Worm (Caenorhabditis elegans) whole organism, L3 larva: ENCODE data around the gene pcp-1.

Experiments
- R02D3.7 ChIP-seq: fragments of 150-350 bp; optimal IDR thresholded peaks from 2 replicates; lab custom pipeline; 2014; ENCODE audit warnings: missing biosample characterization, missing genetic modification characterization
- ama-1 ChIP-seq: fragments of 150-350 bp; optimal IDR thresholded peaks from 2 replicates; lab custom pipeline; 2018
- ceh-16 ChIP-seq: sonication (generic microtip); optimal IDR thresholded peaks from 2 replicates; lab custom pipeline; 2017; ENCODE audit warnings: missing biosample characterization, missing genetic modification characterization
- ceh-82 ChIP-seq: fragments of 150-350 bp; optimal IDR thresholded peaks from 2 replicates; lab custom pipeline; 2014; ENCODE audit warnings: missing biosample characterization, missing genetic modification characterization
- daf-12 ChIP-seq: fragments of 150-350 bp; optimal IDR thresholded peaks from 2 replicates; lab custom pipeline; 2014; ENCODE audit warnings: missing biosample characterization, missing genetic modification reagents, missing genetic modification characterization
- egl-5 ChIP-seq: fragments of 150-350 bp; optimal IDR thresholded peaks from 2 replicates; lab custom pipeline; 2017; ENCODE audit warnings: missing biosample characterization, missing genetic modification reagents, missing genetic modification characterization, inconsistent platforms
- elt-1 ChIP-seq: fragments of 150-350 bp; optimal IDR thresholded peaks from 2 replicates; lab custom pipeline; 2014; ENCODE audit warnings: missing biosample characterization, missing genetic modification characterization
- elt-2 ChIP-seq: sonication (generic microtip); optimal IDR thresholded peaks from 2 replicates; lab custom pipeline; 2016; ENCODE audit warnings: missing genetic modification reagents, mild to moderate bottlenecking, missing genetic modification characterization, missing compliant biosample characterization
- elt-3 ChIP-seq, 3 experiments: fragments of 150-350 bp in 1 of 3; sonication (generic microtip) in 2 of 3; optimal IDR thresholded peaks; 2 replicates in 2 of 3; 4 replicates in 1 of 3; lab custom pipeline; 2014 to 2017; ENCODE audit warnings: missing biosample characterization in 3 of 3, missing genetic modification characterization in 3 of 3
- eor-1 ChIP-seq, 2 experiments: fragments of 150-350 bp; optimal IDR thresholded peaks; 2 replicates each; lab custom pipeline; 2014 to 2018; ENCODE audit warnings: missing biosample characterization in 2 of 2, missing genetic modification characterization in 2 of 2
- fkh-10 ChIP-seq: sonication (generic microtip); optimal IDR thresholded peaks from 2 replicates; lab custom pipeline; 2017; ENCODE audit warnings: missing biosample characterization, missing genetic modification reagents, missing genetic modification characterization
- fkh-2 ChIP-seq: fragments of 150-350 bp; optimal IDR thresholded peaks from 2 replicates; lab custom pipeline; 2014; ENCODE audit warnings: missing biosample characterization, missing genetic modification reagents, missing genetic modification characterization
- fos-1 ChIP-seq: fragments of 150-350 bp; optimal IDR thresholded peaks from 2 replicates; lab custom pipeline; 2014; ENCODE audit warnings: missing biosample characterization, missing genetic modification characterization
- hmg-11 ChIP-seq: sonication (generic microtip); optimal IDR thresholded peaks from 2 replicates; lab custom pipeline; 2016; ENCODE audit warnings: missing genetic modification characterization, missing compliant biosample characterization
- jun-1 ChIP-seq: fragments of 150-350 bp; optimal IDR thresholded peaks from 2 replicates; lab custom pipeline; 2014; ENCODE audit warnings: missing biosample characterization, missing genetic modification reagents, missing genetic modification characterization
- lin-39 ChIP-seq: fragments of 150-350 bp; optimal IDR thresholded peaks from 2 replicates; lab custom pipeline; 2018; ENCODE audit warnings: missing biosample characterization, missing genetic modification reagents, missing genetic modification characterization
- lsy-12 ChIP-seq: sonication (generic microtip); optimal IDR thresholded peaks from 2 replicates; lab custom pipeline; 2016; ENCODE audit warnings: mild to moderate bottlenecking, missing genetic modification characterization, missing compliant biosample characterization
- mdl-1 ChIP-seq: fragments of 150-350 bp; optimal IDR thresholded peaks from 2 replicates; lab custom pipeline; 2014; ENCODE audit warnings: missing biosample characterization, missing genetic modification characterization
- mml-1 ChIP-seq: fragments of 150-350 bp; sonication (generic microtip); optimal IDR thresholded peaks from 3 replicates; lab custom pipeline; 2014; ENCODE audit warnings: missing biosample characterization, missing genetic modification characterization
- nfya-1 ChIP-seq: sonication (generic microtip); optimal IDR thresholded peaks from 2 replicates; lab custom pipeline; 2017; ENCODE audit warnings: missing genetic modification characterization, mild to moderate bottlenecking, missing compliant biosample characterization, antibody characterized with exemption, moderate library complexity; ENCODE audit not compliant: insufficient read depth
- nhr-11 ChIP-seq: fragments of 150-350 bp; optimal IDR thresholded peaks from 2 replicates; lab custom pipeline; 2014; ENCODE audit warnings: missing biosample characterization, missing genetic modification characterization
- nhr-23 ChIP-seq: fragments of 150-350 bp; optimal IDR thresholded peaks from 2 replicates; lab custom pipeline; 2014; ENCODE audit warnings: missing biosample characterization, missing genetic modification reagents, missing genetic modification characterization
- nhr-25 ChIP-seq: sonication (generic microtip); optimal IDR thresholded peaks from 2 replicates; lab custom pipeline; 2017; ENCODE audit warnings: missing biosample characterization, missing genetic modification characterization
- nhr-43 ChIP-seq: sonication (generic microtip); optimal IDR thresholded peaks from 2 replicates; lab custom pipeline; 2016; ENCODE audit warnings: mild to moderate bottlenecking, missing genetic modification characterization, missing compliant biosample characterization; ENCODE audit not compliant: poor library complexity, severe bottlenecking
- nhr-67 ChIP-seq: fragments of 150-350 bp; optimal IDR thresholded peaks from 2 replicates; lab custom pipeline; 2014; ENCODE audit warnings: missing biosample characterization, missing genetic modification characterization
- nhr-76 ChIP-seq: fragments of 150-350 bp; sonication (generic microtip); optimal IDR thresholded peaks from 5 replicates; lab custom pipeline; 2014; ENCODE audit warnings: missing biosample characterization, missing genetic modification characterization
- nhr-77 ChIP-seq: fragments of 150-350 bp; optimal IDR thresholded peaks from 2 replicates; lab custom pipeline; 2014; ENCODE audit warnings: missing biosample characterization, missing genetic modification characterization
- pha-4 ChIP-seq: fragments of 150-350 bp; optimal IDR thresholded peaks from 2 replicates; lab custom pipeline; 2014; ENCODE audit warnings: missing biosample characterization, missing genetic modification reagents, missing genetic modification characterization
- skn-1 ChIP-seq: fragments of 150-350 bp; optimal IDR thresholded peaks from 2 replicates; lab custom pipeline; 2014; ENCODE audit warnings: missing biosample characterization, missing genetic modification characterization
- tbx-2 ChIP-seq: sonication (generic microtip); optimal IDR thresholded peaks from 2 replicates; lab custom pipeline; 2016; ENCODE audit warnings: mild to moderate bottlenecking, missing genetic modification characterization, missing compliant biosample characterization
- unc-39 ChIP-seq: sonication (generic microtip); optimal IDR thresholded peaks from 4 replicates; lab custom pipeline; 2017; ENCODE audit warnings: missing biosample characterization, missing genetic modification characterization

The pcp-1 gene

DNA sequence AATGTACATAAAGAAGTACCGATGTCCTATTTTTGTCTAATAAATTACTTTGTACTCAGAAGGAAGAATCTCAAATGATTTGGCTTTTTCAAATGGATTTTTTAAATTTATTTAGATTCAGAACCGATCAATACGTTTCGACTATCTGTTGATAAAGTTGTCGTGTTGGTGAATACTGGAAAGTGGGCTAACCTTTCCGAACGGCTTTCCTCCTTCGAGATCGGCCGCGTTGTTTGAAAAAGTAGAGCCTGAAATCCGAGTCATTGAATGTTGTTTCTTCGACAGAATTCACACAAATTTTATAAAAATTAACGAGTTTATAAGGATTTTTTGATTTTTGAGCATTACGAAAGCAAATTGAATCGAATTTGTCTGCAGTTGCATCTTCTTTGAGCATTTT is 15.1 kb downstream of the pcp-1 start:
- TF ChIP-seq nhr-25 (tag; lab: Kevin White, UChicago), result no peak
- no peak for TF ChIP-seq nhr-77 (tag; lab: Kevin White, UChicago)
- no peak for TF ChIP-seq nhr-23 (tag; lab: Kevin White, UChicago)
- TF ChIP-seq pha-4 (tag; lab: Kevin White, UChicago), result no peak
- no peak for TF ChIP-seq elt-1 (tag; lab: Kevin White, UChicago)
- TF ChIP-seq mdl-1 (tag; lab: Kevin White, UChicago), result no peak
- no peak for TF ChIP-seq hmg-11 (tag; lab: Kevin White, UChicago)
- no peak for TF ChIP-seq elt-2 (tag; lab: Kevin White, UChicago)
- TF ChIP-seq lsy-12, result no peak
- no peak for TF ChIP-seq ceh-16 (tag; lab: Kevin White, UChicago)
- TF ChIP-seq daf-12 (tag; lab: Kevin White, UChicago), result no peak
- no peak for TF ChIP-seq egl-5 (tag; lab: Kevin White, UChicago)
- TF ChIP-seq elt-3 (tag; optimal IDR thresholded peaks at IDR 0.05; lab: Kevin White, UChicago), result no peak
- no peak for TF ChIP-seq skn-1
- TF ChIP-seq fkh-2 (tag; lab: Kevin White, UChicago), result no peak
- TF ChIP-seq nhr-76 (tag; lab: Kevin White, UChicago), result no peak
- TF ChIP-seq tbx-2 (tag; lab: Kevin White, UChicago), result no peak
- no peak for TF ChIP-seq unc-39
- no peak for TF ChIP-seq R02D3.7 (tag; lab: Kevin White, UChicago)

DNA sequence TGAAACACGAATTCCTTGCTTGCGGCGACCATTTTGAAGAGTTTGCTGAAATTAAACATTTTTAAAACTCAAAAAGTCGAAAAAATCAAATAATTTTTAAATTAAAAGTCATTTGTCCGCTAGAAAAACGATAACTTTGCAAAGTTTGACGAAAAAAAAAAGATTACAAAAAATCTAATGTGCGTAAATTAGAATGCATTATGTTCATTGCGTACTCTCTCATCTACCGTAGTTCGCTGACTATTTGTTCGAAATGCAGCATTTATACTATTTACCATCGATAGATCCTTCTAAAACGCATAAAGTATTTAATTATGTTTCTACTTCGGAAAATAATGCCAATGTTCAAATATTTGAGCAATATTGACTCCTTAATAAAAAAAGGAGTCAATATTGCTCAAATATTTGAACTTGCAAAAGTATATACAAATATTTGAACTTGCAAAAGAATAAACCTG is 17.3 kb downstream of the pcp-1 start, which contains the start of gene bath-15:
Gene bath-15 (minus strand): TSS at position 51 of the 458 bp plus-strand sequence.
- TF ChIP-seq skn-1 (no peak), ama-1 (lab: Kevin White, UChicago) (no peak), pha-4 (tag; lab: Kevin White, UChicago) (peak; percentile 66), mdl-1 (tag; lab: Kevin White, UChicago) (no peak)

DNA sequence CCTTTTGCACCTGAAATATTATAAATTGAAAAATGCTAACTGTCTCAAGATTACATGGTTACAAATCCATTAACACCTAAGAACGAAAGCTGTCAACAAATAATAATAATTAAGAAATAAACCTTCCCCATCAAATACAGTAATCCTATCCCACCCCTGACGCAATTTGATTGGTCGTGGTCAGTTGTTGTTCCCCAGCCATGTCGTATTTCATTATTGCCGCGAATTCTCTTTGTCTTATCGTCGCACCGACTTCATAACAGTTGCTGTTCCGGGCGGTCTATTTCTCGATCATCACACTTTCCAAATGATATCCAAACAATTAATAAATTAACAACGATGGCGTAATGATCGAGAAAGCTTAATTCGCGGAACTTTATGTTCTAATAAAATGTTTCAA is 19.8 kb downstream of the pcp-1 start:
- peak; percentile 96 for TF ChIP-seq nfya-1 (tag; lab: Kevin White, UChicago)
- TF ChIP-seq nhr-67, result no peak
- peak; percentile 31 for TF ChIP-seq egl-5 (tag; lab: Kevin White, UChicago)
- TF ChIP-seq, all 47 proteins: peak for 2

DNA sequence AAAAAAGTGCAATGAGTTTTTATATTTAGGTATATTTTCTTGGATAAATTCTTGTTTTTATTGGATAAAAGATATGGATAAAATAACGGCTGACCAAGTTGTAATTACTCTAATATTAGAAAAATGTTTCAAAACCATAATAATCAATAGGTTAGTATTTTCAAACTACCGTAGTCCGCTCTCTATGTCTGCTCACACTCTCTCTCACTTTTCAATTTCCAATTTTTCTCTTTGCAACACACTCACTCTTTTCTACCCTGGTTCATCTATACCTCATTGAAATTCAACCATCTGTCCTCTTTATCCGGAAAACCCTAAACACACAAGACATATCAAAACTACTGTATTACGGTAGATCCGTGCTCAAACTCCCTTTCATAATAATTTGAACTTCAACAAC is 20.6 kb downstream of the pcp-1 start:
- TF ChIP-seq tbx-2 (tag; lab: Kevin White, UChicago), result no peak
- peak; percentile 19 for TF ChIP-seq nfya-1 (tag; lab: Kevin White, UChicago)
- no peak for TF ChIP-seq elt-3 (tag; optimal IDR thresholded peaks at IDR 0.05; lab: Kevin White, UChicago)
- TF ChIP-seq lin-39, result no peak
- no peak for TF ChIP-seq fos-1 (tag; lab: Kevin White, UChicago)
- no peak for TF ChIP-seq nhr-43

DNA sequence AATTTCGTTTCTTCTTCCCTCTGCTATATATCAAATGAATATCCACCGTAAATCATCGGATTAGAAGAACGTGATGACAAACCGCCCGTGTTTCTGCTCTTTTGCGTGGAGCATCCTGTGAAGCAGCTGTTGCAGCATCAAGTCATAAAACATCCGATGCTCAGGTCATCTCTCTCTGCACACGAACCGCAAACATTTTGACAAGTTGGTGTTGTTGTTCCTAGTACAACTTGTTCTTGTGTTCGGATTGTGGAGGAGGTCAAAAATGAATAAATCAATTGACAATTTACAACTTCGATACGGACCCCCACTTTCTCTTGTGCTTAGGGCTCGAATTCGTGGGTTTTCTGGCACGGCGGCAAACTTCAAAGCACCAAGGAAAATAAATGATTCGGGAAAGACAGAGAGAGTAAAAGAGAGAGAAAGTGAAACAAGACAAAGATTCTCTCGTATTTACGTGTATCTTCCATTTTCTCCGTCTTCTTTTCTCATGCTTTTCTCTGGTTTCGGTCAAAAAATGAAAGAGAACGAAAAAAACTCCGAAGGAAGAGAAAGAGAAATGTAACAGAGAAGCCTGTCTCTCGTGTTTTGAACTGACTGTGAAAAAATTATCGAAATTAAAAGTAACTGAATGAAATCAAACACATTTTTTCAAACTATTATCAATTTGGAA is 22.0 kb downstream of the pcp-1 start:
- TF ChIP-seq eor-1 (tag; optimal IDR thresholded peaks at IDR 0.05; lab: Kevin White, UChicago), result no peak
- no peak for TF ChIP-seq jun-1 (tag; lab: Kevin White, UChicago)
- TF ChIP-seq fos-1 (tag; lab: Kevin White, UChicago), result no peak
- no peak for TF ChIP-seq ama-1 (lab: Kevin White, UChicago)
- TF ChIP-seq lin-39, result peak; percentile 17
- no peak for TF ChIP-seq nhr-11 (tag; lab: Kevin White, UChicago)
- TF ChIP-seq nhr-77 (tag; lab: Kevin White, UChicago), result no peak
- no peak for TF ChIP-seq nhr-76 (tag; lab: Kevin White, UChicago)
- TF ChIP-seq fkh-10 (GFP tag; lab: Kevin White, UChicago), result no peak
- TF ChIP-seq elt-2 (tag; lab: Kevin White, UChicago), result no peak
- no peak for TF ChIP-seq ceh-82 (tag; lab: Kevin White, UChicago)
- TF ChIP-seq egl-5 (tag; lab: Kevin White, UChicago), result no peak
- TF ChIP-seq mml-1, result no peak
- TF ChIP-seq pha-4 (tag; lab: Kevin White, UChicago), result no peak
- peak; percentile 5 for TF ChIP-seq nfya-1 (tag; lab: Kevin White, UChicago)
